Fruit fly (Drosophila melanogaster): ENCODE results near the gene Xrcc2.

The Xrcc2 gene

DNA sequence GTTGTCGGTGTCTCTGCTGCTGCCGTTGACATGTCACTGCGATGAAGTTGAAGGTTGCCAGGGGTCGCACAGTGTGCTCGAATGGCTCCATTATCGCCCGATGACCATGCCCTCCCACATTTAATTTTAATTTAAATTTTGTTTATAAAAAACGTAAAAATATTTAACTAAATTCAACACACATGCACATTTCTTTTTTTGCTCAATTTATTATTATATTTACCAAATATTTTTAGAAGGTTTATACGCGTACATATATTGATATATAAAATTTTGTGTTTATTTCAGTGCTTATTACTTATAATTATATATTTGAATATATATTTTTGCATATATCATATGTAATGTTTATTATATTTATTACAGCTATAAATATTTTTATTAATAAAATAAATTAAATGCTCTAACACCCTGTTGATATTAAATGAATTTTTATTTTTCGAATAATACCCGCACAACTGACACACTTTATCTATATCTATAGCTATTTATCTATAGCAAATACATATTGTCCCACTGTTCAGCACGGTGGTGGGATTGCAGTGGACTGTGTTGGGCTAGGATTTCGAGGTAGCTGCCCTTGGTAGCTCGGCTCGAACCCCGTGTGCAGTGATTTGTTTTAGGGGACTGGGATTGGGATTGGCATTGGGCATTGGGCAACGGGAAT, 23.4 kb downstream of the Xrcc2 start:
- TF ChIP-seq Myc (optimal IDR thresholded peaks at IDR 0.05) (no peak), Sin3A (optimal IDR thresholded peaks at IDR 0.05) (no peak), h (optimal IDR thresholded peaks at IDR 0.05) (no peak), insv (optimal IDR thresholded peaks at IDR 0.05) (no peak), ttk (optimal IDR thresholded peaks at IDR 0.05) (no peak), psq (optimal IDR thresholded peaks at IDR 0.05) (no peak)

DNA sequence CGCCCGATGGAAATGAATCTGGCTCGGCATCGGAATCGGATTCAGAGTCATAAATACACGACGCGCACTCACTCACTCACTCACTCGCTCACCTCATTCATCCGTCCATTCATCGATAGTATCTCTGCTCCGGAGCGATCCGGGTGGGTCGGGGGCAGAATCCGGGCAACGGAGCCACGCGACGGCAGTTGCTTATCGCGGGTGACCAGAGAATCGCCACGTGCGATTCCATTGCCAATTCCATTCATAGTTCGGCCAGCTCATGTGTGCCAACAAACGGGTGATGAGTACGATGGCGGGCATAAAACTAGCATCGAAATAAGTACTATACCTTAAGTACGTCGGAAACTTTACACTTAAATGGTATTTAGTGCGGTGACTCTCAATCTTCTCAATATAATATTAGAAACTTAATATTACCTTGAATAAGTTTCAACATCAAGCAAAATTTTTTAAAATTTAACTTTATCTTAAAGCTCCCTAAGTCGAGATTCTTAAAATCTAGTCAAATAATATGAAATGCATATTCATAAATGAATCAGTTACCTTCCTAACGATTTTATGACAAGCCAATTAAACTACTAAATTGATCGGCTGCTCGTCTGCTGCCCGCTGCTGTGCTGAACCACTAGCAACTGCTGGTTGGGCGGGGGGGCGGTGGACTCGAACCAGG, 24.8 kb downstream of the Xrcc2 start:
- TF ChIP-seq insv (optimal IDR thresholded peaks at IDR 0.05) (no peak), ttk (optimal IDR thresholded peaks at IDR 0.05) (no peak), Myc (optimal IDR thresholded peaks at IDR 0.05) (no peak), h (optimal IDR thresholded peaks at IDR 0.05) (no peak), Sin3A (optimal IDR thresholded peaks at IDR 0.05) (no peak), psq (optimal IDR thresholded peaks at IDR 0.05) (no peak)

- TF ChIP-seq Sin3A (optimal IDR thresholded peaks at IDR 0.05) (no peak), psq (optimal IDR thresholded peaks at IDR 0.05) (no peak), insv (optimal IDR thresholded peaks at IDR 0.05) (no peak), Myc (optimal IDR thresholded peaks at IDR 0.05) (no peak), h (optimal IDR thresholded peaks at IDR 0.05) (no peak), ttk (optimal IDR thresholded peaks at IDR 0.05) (no peak)
These were observed 28.3 kb downstream of the Xrcc2 start, which contains the start of the genes CG15042 and CG15047 for dm6 chrX:18528166-18528733. Gene CG15042 (minus strand): TSS chrX:18528266. Gene CG15047 (plus strand): TSS chrX:18528683.

dm6 chrX:18533308-18533707, 33.4 kb downstream of the Xrcc2 start:
- TF ChIP-seq psq (optimal IDR thresholded peaks at IDR 0.05) = no peak
- no peak for TF ChIP-seq Myc (optimal IDR thresholded peaks at IDR 0.05)
- TF ChIP-seq Sin3A (optimal IDR thresholded peaks at IDR 0.05) = no peak
- no peak for TF ChIP-seq insv (optimal IDR thresholded peaks at IDR 0.05)
- TF ChIP-seq ttk (optimal IDR thresholded peaks at IDR 0.05) = no peak
- no peak for TF ChIP-seq h (optimal IDR thresholded peaks at IDR 0.05)

DNA sequence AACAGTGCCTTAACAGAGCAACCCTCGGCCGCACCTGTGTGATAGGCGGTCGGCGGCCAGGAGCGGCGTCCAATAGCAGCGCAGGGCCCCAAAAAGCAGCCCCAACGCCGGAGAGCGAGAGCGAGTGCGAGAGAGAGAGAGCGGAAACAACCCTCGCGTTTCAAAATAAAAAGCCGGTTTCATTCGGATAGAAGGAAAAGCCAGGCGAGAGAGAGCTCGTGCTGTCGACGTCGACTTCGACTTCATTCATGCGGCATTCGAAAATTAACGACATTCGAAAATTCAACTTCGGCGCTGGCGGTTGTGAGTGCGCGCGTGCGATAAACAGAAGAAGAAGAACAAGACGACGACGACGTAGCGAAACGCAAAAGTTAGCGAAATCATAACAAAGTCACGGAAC, 34.5 kb downstream of the Xrcc2 start:
- TF ChIP-seq insv (optimal IDR thresholded peaks at IDR 0.05) (no peak), ttk (optimal IDR thresholded peaks at IDR 0.05) (no peak), Sin3A (optimal IDR thresholded peaks at IDR 0.05) (no peak), psq (optimal IDR thresholded peaks at IDR 0.05) (no peak), Myc (optimal IDR thresholded peaks at IDR 0.05) (no peak), h (optimal IDR thresholded peaks at IDR 0.05) (no peak)

DNA sequence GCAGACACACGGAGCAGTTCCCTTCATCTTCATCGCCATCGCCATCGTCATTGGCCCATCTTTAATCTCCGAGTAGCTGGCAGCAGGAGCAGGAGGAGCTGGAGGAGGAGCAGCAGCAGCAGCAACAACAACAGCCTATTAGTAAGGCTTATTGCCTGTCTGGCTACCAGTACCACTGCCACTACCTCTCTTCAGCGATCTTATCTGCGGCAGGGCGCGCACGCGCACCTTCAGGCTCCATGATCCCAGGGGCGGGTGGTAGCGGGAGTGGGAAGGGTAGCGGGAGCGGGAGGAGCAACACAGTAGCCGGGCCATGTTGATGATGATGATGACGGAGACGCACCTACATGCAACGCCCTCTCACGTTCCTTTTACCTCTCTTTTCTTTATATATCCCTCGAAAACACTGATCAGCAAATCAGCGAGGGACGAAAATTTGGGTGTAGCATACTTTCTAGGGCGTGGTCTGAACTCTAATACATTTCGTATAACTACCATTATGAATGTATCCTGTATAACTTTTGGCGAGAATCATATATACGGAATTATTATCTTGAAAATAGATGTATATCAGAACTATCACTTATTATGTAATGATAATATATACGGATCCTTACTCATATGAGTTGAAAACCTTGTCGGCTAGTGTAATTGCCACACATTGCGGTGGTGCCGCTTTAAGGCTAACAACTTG, 37.3 kb downstream of the Xrcc2 start:
- TF ChIP-seq h (optimal IDR thresholded peaks at IDR 0.05) = no peak
- TF ChIP-seq insv (optimal IDR thresholded peaks at IDR 0.05) = no peak
- TF ChIP-seq ttk (optimal IDR thresholded peaks at IDR 0.05) = no peak
- TF ChIP-seq Myc (optimal IDR thresholded peaks at IDR 0.05) = no peak
- no peak for TF ChIP-seq psq (optimal IDR thresholded peaks at IDR 0.05)
- no peak for TF ChIP-seq Sin3A (optimal IDR thresholded peaks at IDR 0.05)

- TF ChIP-seq ttk (optimal IDR thresholded peaks at IDR 0.05) (no peak), h (optimal IDR thresholded peaks at IDR 0.05) (no peak), psq (optimal IDR thresholded peaks at IDR 0.05) (no peak), insv (optimal IDR thresholded peaks at IDR 0.05) (no peak), Myc (optimal IDR thresholded peaks at IDR 0.05) (no peak), Sin3A (optimal IDR thresholded peaks at IDR 0.05) (no peak)
These were observed 38.4 kb downstream of the Xrcc2 start for dm6 chrX:18538204-18538864.

dm6 chrX:18540268-18540667, 40.3 kb downstream of the Xrcc2 start:
- TF ChIP-seq psq (optimal IDR thresholded peaks at IDR 0.05) = no peak
- no peak for TF ChIP-seq h (optimal IDR thresholded peaks at IDR 0.05)
- TF ChIP-seq Sin3A (optimal IDR thresholded peaks at IDR 0.05) = no peak
- TF ChIP-seq Myc (optimal IDR thresholded peaks at IDR 0.05) = no peak
- no peak for TF ChIP-seq ttk (optimal IDR thresholded peaks at IDR 0.05)
- no peak for TF ChIP-seq insv (optimal IDR thresholded peaks at IDR 0.05)

- TF ChIP-seq Myc (optimal IDR thresholded peaks at IDR 0.05) (no peak), insv (optimal IDR thresholded peaks at IDR 0.05) (no peak), ttk (optimal IDR thresholded peaks at IDR 0.05) (no peak), psq (optimal IDR thresholded peaks at IDR 0.05) (no peak), h (optimal IDR thresholded peaks at IDR 0.05) (no peak), Sin3A (optimal IDR thresholded peaks at IDR 0.05) (no peak)
These were observed 42.0 kb downstream of the Xrcc2 start for dm6 chrX:18541915-18542314.

dm6 chrX:18543328-18543727, 43.4 kb downstream of the Xrcc2 start:
- no peak for TF ChIP-seq Myc (optimal IDR thresholded peaks at IDR 0.05)

DNA sequence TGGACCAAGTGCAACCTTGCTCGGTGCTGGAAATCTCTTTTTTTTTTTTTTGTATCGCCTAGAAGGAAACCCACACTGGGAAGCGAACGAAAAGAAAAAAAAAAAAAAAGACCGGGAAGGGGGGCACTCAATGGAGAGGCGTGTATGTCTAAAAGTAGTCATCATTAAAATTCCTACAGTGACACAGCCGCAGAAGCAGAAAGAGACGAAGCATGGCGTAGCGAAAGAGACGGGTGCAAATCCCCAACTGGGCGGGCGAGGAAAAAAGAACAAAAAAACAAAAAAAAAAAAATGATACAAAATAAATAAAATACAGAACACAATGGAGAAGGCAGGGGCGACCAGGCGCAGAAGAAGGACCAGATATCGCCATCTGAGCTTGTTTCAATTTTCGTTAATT, 44.8 kb downstream of the Xrcc2 start:
- TF ChIP-seq ttk (optimal IDR thresholded peaks at IDR 0.05) (no peak), Sin3A (optimal IDR thresholded peaks at IDR 0.05) (no peak), insv (optimal IDR thresholded peaks at IDR 0.05) (no peak), Myc (optimal IDR thresholded peaks at IDR 0.05) (no peak)

DNA sequence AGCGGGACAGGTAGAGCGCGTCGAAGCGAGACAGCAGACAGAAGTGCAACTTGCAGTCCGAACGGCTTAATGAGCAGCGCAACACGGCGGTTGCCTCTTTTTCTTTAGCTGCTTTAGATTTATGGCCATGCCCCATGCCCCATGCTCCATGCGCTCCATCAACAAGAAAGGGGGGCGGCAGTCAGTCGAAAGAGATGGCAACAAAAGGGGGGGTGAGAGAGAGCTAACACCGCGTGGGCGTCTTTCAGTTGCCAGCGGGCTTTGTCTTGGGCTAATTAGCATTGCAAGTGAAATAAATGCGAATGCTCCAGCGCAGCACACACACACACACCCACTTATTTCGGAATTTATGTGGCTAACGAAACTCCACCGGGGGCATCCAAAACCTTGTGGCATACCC, 45.2 kb downstream of the Xrcc2 start:
- TF ChIP-seq Myc (optimal IDR thresholded peaks at IDR 0.05) = no peak
- no peak for TF ChIP-seq h (optimal IDR thresholded peaks at IDR 0.05)
- TF ChIP-seq ttk (optimal IDR thresholded peaks at IDR 0.05) = no peak
- no peak for TF ChIP-seq psq (optimal IDR thresholded peaks at IDR 0.05)
- no peak for TF ChIP-seq Sin3A (optimal IDR thresholded peaks at IDR 0.05)
- TF ChIP-seq insv (optimal IDR thresholded peaks at IDR 0.05) = no peak
